Fruit fly (Drosophila melanogaster) whole organism, wandering third instar larva: ENCODE results near the gene CG1213.

Experiments
- Hr78 ChIP-seq: fragments of >200 bp; optimal IDR thresholded peaks from 2 replicates; lab custom pipeline; 2017; ENCODE audit warnings: missing biosample characterization, missing genetic modification characterization
- N ChIP-seq: fragments of >200 bp; optimal IDR thresholded peaks from 2 replicates; lab custom pipeline; 2018; ENCODE audit warnings: missing biosample characterization, missing external identifiers, missing genetic modification characterization
- psq ChIP-seq: fragments of 200-800 bp; sonication (Bioruptor generic); optimal IDR thresholded peaks from 3 replicates; lab custom pipeline; 2017; ENCODE audit warnings: missing biosample characterization, mild to moderate bottlenecking, missing genetic modification characterization, moderate library complexity
- usp ChIP-seq: fragments of >200 bp; optimal IDR thresholded peaks from 2 replicates; lab custom pipeline; 2017; ENCODE audit warnings: missing biosample characterization, missing genetic modification characterization

DNA sequence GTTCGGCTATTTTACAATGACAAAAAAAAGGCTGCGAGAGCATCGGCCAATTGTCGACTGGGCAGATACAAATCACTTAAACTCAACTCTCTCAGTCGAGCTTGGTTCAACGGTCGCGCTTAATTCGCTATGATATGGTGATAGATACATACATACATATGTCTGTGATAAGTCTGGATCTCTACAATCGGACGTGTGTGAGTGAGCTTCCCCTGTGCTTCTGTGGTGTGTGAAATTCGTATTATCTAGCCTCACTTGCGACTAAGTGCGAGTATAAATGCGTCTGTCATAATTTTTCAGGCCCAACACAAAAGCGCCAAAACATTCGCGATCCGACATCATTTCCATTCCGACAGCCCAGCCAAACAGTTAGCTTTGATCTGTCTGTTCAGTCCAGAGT, at the start of gene CG1213:
- TF ChIP-seq usp (GFP tag; lab: Kevin White, UChicago), result no peak
- TF ChIP-seq Hr78 (GFP tag; lab: Kevin White, UChicago), result no peak
- no peak for TF ChIP-seq N
- TF ChIP-seq psq, result no peak
